Worm (Caenorhabditis elegans) whole organism, L1 larva: Measurements from ENCODE around the gene T09F3.4.
A peak's percentile ranks its signal among the peaks of the same experiment; 100 is the strongest.

Experiments
- C04F5.9 ChIP-seq: sonication (generic microtip); optimal IDR thresholded peaks from 2 replicates; lab custom pipeline; 2016; ENCODE audit warnings: missing genetic modification characterization, missing compliant biosample characterization
- C16A3.4 ChIP-seq: fragments of 150-350 bp; optimal IDR thresholded peaks from 2 replicates; lab custom pipeline; 2014; ENCODE audit warnings: missing biosample characterization, missing genetic modification characterization
- C34B4.2 ChIP-seq: sonication (generic microtip); optimal IDR thresholded peaks from 2 replicates; lab custom pipeline; 2017; ENCODE audit warnings: mild to moderate bottlenecking, missing genetic modification characterization, missing compliant biosample characterization
- Y116A8C.19 ChIP-seq: sonication (generic microtip); optimal IDR thresholded peaks from 2 replicates; lab custom pipeline; 2016; ENCODE audit warnings: missing compliant biosample characterization, missing genetic modification characterization, borderline replicate concordance
- aha-1 ChIP-seq: fragments of 150-350 bp; optimal IDR thresholded peaks from 2 replicates; lab custom pipeline; 2014; ENCODE audit warnings: missing biosample characterization, missing genetic modification characterization
- aly-2 ChIP-seq: fragments of 150-350 bp; optimal IDR thresholded peaks from 2 replicates; lab custom pipeline; 2014; ENCODE audit warnings: missing biosample characterization, missing genetic modification characterization
- blmp-1 ChIP-seq: fragments of 150-350 bp; optimal IDR thresholded peaks from 2 replicates; lab custom pipeline; 2014; ENCODE audit warnings: missing biosample characterization, missing genetic modification characterization
- ceh-63 ChIP-seq: fragments of 200-800 bp; sonication (Bioruptor generic); optimal IDR thresholded peaks from 2 replicates; lab custom pipeline; 2018; ENCODE audit warnings: mild to moderate bottlenecking, missing genetic modification characterization, missing compliant biosample characterization
- ceh-8 ChIP-seq: fragments of 200-800 bp; sonication (Bioruptor generic); optimal IDR thresholded peaks from 2 replicates; lab custom pipeline; 2018; ENCODE audit warnings: mild to moderate bottlenecking, missing genetic modification characterization, moderate library complexity, missing compliant biosample characterization
- ceh-90 ChIP-seq: sonication (generic microtip); optimal IDR thresholded peaks from 2 replicates; lab custom pipeline; 2016; ENCODE audit warnings: missing genetic modification characterization, missing compliant biosample characterization
- ces-1 ChIP-seq: fragments of 150-350 bp; optimal IDR thresholded peaks from 2 replicates; lab custom pipeline; 2014; ENCODE audit warnings: missing biosample characterization, missing genetic modification reagents, missing genetic modification characterization
- dsc-1 ChIP-seq: sonication (generic microtip); optimal IDR thresholded peaks from 2 replicates; lab custom pipeline; 2016; ENCODE audit warnings: mild to moderate bottlenecking, missing genetic modification characterization, missing compliant biosample characterization
- efl-1 ChIP-seq, 4 experiments: fragments of 150-350 bp; optimal IDR thresholded peaks in 3 of 4; peaks in 1 of 4; 1 replicate in 1 of 4; 2 replicates in 3 of 4; lab custom pipeline; 2014; ENCODE audit warnings: missing biosample characterization in 2 of 4, missing genetic modification characterization in 2 of 4, missing genetic modification reagents in 2 of 4
- egl-27 ChIP-seq, 2 experiments: fragments of 150-350 bp in 1 of 2; sonication (generic microtip); optimal IDR thresholded peaks; 3 replicates each; lab custom pipeline; 2017 to 2018; ENCODE audit warnings: missing biosample characterization in 2 of 2, missing genetic modification characterization in 2 of 2, missing genetic modification reagents in 2 of 2
- elt-2 ChIP-seq: sonication (generic microtip); optimal IDR thresholded peaks from 2 replicates; lab custom pipeline; 2016; ENCODE audit warnings: missing genetic modification characterization, mild to moderate bottlenecking, inconsistent platforms, missing compliant biosample characterization, missing genetic modification reagents
- elt-3 ChIP-seq, 6 experiments: fragments of 150-350 bp in 1 of 6; sonication (generic microtip); optimal IDR thresholded peaks; 2 replicates each; lab custom pipeline; 2017 to 2018; ENCODE audit warnings: missing biosample characterization in 6 of 6, missing genetic modification characterization in 6 of 6, inconsistent platforms in 1 of 6
- fkh-10 ChIP-seq: sonication (generic microtip); optimal IDR thresholded peaks from 2 replicates; lab custom pipeline; 2017; ENCODE audit warnings: missing biosample characterization, missing genetic modification reagents, missing genetic modification characterization
- fkh-4 ChIP-seq: sonication (generic microtip); optimal IDR thresholded peaks from 2 replicates; lab custom pipeline; 2016; ENCODE audit warnings: missing compliant biosample characterization, missing genetic modification characterization, borderline replicate concordance
- hlh-4 ChIP-seq: sonication (generic microtip); optimal IDR thresholded peaks from 2 replicates; lab custom pipeline; 2016; ENCODE audit warnings: mild to moderate bottlenecking, missing genetic modification characterization, missing compliant biosample characterization
- isw-1 ChIP-seq: fragments of 200-800 bp; sonication (Bioruptor generic); IDR thresholded peaks from 2 replicates; pipeline ENCODE4 v1.3.6; 2022; ENCODE audit warnings: missing genetic modification characterization, missing compliant biosample characterization
- lin-14 ChIP-seq: fragments of 200-800 bp; sonication (Bioruptor generic); optimal IDR thresholded peaks from 2 replicates; lab custom pipeline; 2018; ENCODE audit warnings: mild to moderate bottlenecking, missing genetic modification characterization, moderate library complexity, missing compliant biosample characterization
- lin-35 ChIP-seq, 2 experiments: fragments of 150-350 bp; optimal IDR thresholded peaks; 2 replicates each; lab custom pipeline; 2014; ENCODE audit warnings: missing biosample characterization in 2 of 2, missing genetic modification characterization in 2 of 2, missing genetic modification reagents in 2 of 2
- lin-39 ChIP-seq: fragments of 150-350 bp; optimal IDR thresholded peaks from 2 replicates; lab custom pipeline; 2014; ENCODE audit warnings: missing biosample characterization, missing genetic modification reagents, missing genetic modification characterization
- lsy-2 ChIP-seq, 2 experiments: fragments of 150-350 bp; optimal IDR thresholded peaks; 2 replicates each; lab custom pipeline; 2014; ENCODE audit warnings: missing biosample characterization in 2 of 2, missing genetic modification characterization in 2 of 2
- mef-2 ChIP-seq: fragments of 150-350 bp; optimal IDR thresholded peaks from 2 replicates; lab custom pipeline; 2014; ENCODE audit warnings: missing biosample characterization, missing genetic modification characterization
- nhr-12 ChIP-seq: sonication (generic microtip); optimal IDR thresholded peaks from 2 replicates; lab custom pipeline; 2017; ENCODE audit warnings: missing biosample characterization, missing genetic modification characterization
- nhr-20 ChIP-seq: sonication (generic microtip); optimal IDR thresholded peaks from 2 replicates; lab custom pipeline; 2016; ENCODE audit warnings: mild to moderate bottlenecking, missing genetic modification characterization, missing compliant biosample characterization
- nhr-237 ChIP-seq: fragments of 150-350 bp; optimal IDR thresholded peaks from 2 replicates; lab custom pipeline; 2014; ENCODE audit warnings: missing biosample characterization, missing genetic modification characterization
- nhr-28 ChIP-seq: fragments of 150-350 bp; optimal IDR thresholded peaks from 2 replicates; lab custom pipeline; 2014; ENCODE audit warnings: missing biosample characterization, missing genetic modification characterization
- nhr-47 ChIP-seq: sonication (generic microtip); optimal IDR thresholded peaks from 2 replicates; lab custom pipeline; 2016; ENCODE audit warnings: mild to moderate bottlenecking, missing genetic modification characterization, moderate library complexity, missing compliant biosample characterization
- nhr-71 ChIP-seq: sonication (generic microtip); optimal IDR thresholded peaks from 2 replicates; lab custom pipeline; 2016; ENCODE audit warnings: mild to moderate bottlenecking, missing genetic modification characterization, moderate library complexity, missing compliant biosample characterization
- nhr-84 ChIP-seq: sonication (generic microtip); optimal IDR thresholded peaks from 2 replicates; lab custom pipeline; 2017; ENCODE audit warnings: missing biosample characterization, missing genetic modification characterization
- nhr-90 ChIP-seq: sonication (generic microtip); optimal IDR thresholded peaks from 2 replicates; lab custom pipeline; 2016; ENCODE audit warnings: mild to moderate bottlenecking, missing genetic modification characterization, missing compliant biosample characterization; ENCODE audit not compliant: poor library complexity
- pag-3 ChIP-seq: sonication (generic microtip); optimal IDR thresholded peaks from 2 replicates; lab custom pipeline; 2017; ENCODE audit warnings: missing genetic modification characterization, mild to moderate bottlenecking, missing compliant biosample characterization, antibody characterized with exemption, borderline replicate concordance; ENCODE audit not compliant: insufficient read depth
- pax-3 ChIP-seq: fragments of 200-800 bp; sonication (Bioruptor generic); optimal IDR thresholded peaks from 2 replicates; lab custom pipeline; 2018; ENCODE audit warnings: mild to moderate bottlenecking, missing genetic modification characterization, moderate library complexity, missing compliant biosample characterization
- pqm-1 ChIP-seq: sonication (generic microtip); optimal IDR thresholded peaks from 3 replicates; lab custom pipeline; 2017; ENCODE audit warnings: missing biosample characterization, missing genetic modification characterization
- rnt-1 ChIP-seq: sonication (generic microtip); optimal IDR thresholded peaks from 2 replicates; lab custom pipeline; 2016; ENCODE audit warnings: mild to moderate bottlenecking, missing genetic modification characterization, moderate library complexity, missing compliant biosample characterization
- skn-1 ChIP-seq: fragments of 150-350 bp; optimal IDR thresholded peaks from 2 replicates; lab custom pipeline; 2014; ENCODE audit warnings: missing biosample characterization, missing genetic modification characterization
- snpc-4 ChIP-seq: fragments of 150-350 bp; optimal IDR thresholded peaks from 2 replicates; lab custom pipeline; 2014; ENCODE audit warnings: missing biosample characterization, missing genetic modification characterization
- snu-23 ChIP-seq: sonication (generic microtip); optimal IDR thresholded peaks from 2 replicates; lab custom pipeline; 2016; ENCODE audit warnings: missing genetic modification characterization, missing compliant biosample characterization
- sox-4 ChIP-seq: sonication (generic microtip); optimal IDR thresholded peaks from 2 replicates; lab custom pipeline; 2016; ENCODE audit warnings: missing genetic modification characterization, missing compliant biosample characterization
- sptf-1 ChIP-seq: fragments of 150-350 bp; optimal IDR thresholded peaks from 2 replicates; lab custom pipeline; 2014; ENCODE audit warnings: missing biosample characterization, missing genetic modification characterization
- sup-37 ChIP-seq: fragments of 200-800 bp; sonication (Bioruptor generic); optimal IDR thresholded peaks from 2 replicates; lab custom pipeline; 2018; ENCODE audit warnings: mild to moderate bottlenecking, missing genetic modification characterization, missing compliant biosample characterization
- swsn-7 ChIP-seq: sonication (generic microtip); optimal IDR thresholded peaks from 2 replicates; lab custom pipeline; 2016; ENCODE audit warnings: missing genetic modification characterization, missing compliant biosample characterization
- tlp-1 ChIP-seq: fragments of 150-350 bp; optimal IDR thresholded peaks from 2 replicates; lab custom pipeline; 2014; ENCODE audit warnings: missing biosample characterization, missing genetic modification characterization
- unc-130 ChIP-seq: fragments of 150-350 bp; optimal IDR thresholded peaks from 2 replicates; lab custom pipeline; 2017; ENCODE audit warnings: missing biosample characterization, missing genetic modification characterization, inconsistent platforms
- unc-30 ChIP-seq: sonication (generic microtip); optimal IDR thresholded peaks from 2 replicates; lab custom pipeline; 2017; ENCODE audit warnings: missing biosample characterization, missing genetic modification characterization
- unc-62 ChIP-seq: fragments of 150-350 bp; optimal IDR thresholded peaks from 2 replicates; lab custom pipeline; 2014; ENCODE audit warnings: missing biosample characterization, missing genetic modification reagents, missing genetic modification characterization
- unc-86 ChIP-seq: sonication (generic microtip); optimal IDR thresholded peaks from 2 replicates; lab custom pipeline; 2016; ENCODE audit warnings: missing genetic modification characterization, missing compliant biosample characterization
- unc-98 ChIP-seq: fragments of 200-800 bp; sonication (Bioruptor generic); IDR thresholded peaks from 2 replicates; pipeline ENCODE4 v1.3.6; 2022; ENCODE audit warnings: missing genetic modification characterization, missing compliant biosample characterization
- vab-15 ChIP-seq: sonication (generic microtip); optimal IDR thresholded peaks from 2 replicates; lab custom pipeline; 2017; ENCODE audit warnings: missing genotype, mild to moderate bottlenecking, missing genetic modification characterization, missing compliant biosample characterization
- zip-4 ChIP-seq: fragments of 200-800 bp; sonication (Bioruptor generic); optimal IDR thresholded peaks from 2 replicates; lab custom pipeline; 2018; ENCODE audit warnings: mild to moderate bottlenecking, missing genetic modification characterization, moderate library complexity, missing compliant biosample characterization

T09F3.4 gene

ce11 chrII:10384680-10385383, 10.7 kb upstream of the T09F3.4 start, which contains the start of gene ztf-27:
Gene ztf-27 (plus strand): TSS chrII:10385333.
- no peak for TF ChIP-seq Y116A8C.19 (tag; lab: Kevin White, UChicago)
- TF ChIP-seq mef-2 (tag; lab: Kevin White, UChicago) = no peak
- no peak for TF ChIP-seq hlh-4
- no peak for TF ChIP-seq C34B4.2 (tag; lab: Kevin White, UChicago)
- peak; percentile 64 for TF ChIP-seq nhr-20
- TF ChIP-seq dsc-1 (tag; lab: Kevin White, UChicago) = no peak
- TF ChIP-seq unc-86 (tag; lab: Kevin White, UChicago) = no peak
- TF ChIP-seq zip-4 (GFP tag; lab: Kevin White, UChicago) = no peak
- TF ChIP-seq nhr-71 (tag; lab: Kevin White, UChicago) = peak; percentile 62
- no peak for TF ChIP-seq sptf-1 (tag; lab: Kevin White, UChicago)
- TF ChIP-seq fkh-10 (GFP tag; lab: Kevin White, UChicago) = no peak
- TF ChIP-seq swsn-7 (tag; lab: Kevin White, UChicago) = peak; percentile 14
- peak; percentile 53 for TF ChIP-seq snu-23 (GFP tag; lab: Kevin White, UChicago)
- TF ChIP-seq skn-1 (tag; lab: Kevin White, UChicago) = peak; percentile 30
- no peak for TF ChIP-seq nhr-237 (tag; lab: Kevin White, UChicago)
- peak; percentile 82 for TF ChIP-seq blmp-1 (tag; lab: Kevin White, UChicago)
- no peak for TF ChIP-seq nhr-28 (tag; lab: Kevin White, UChicago)
- peak; percentile 18 to 22 for TF ChIP-seq efl-1 (optimal IDR thresholded peaks at IDR 0.05; lab: Kevin White, UChicago)
- peak in 1 of 2 experiments; percentile 92 for TF ChIP-seq efl-1 (GFP tag; optimal IDR thresholded peaks at IDR 0.05 in 1 of 2; lab: Kevin White, UChicago)
- TF ChIP-seq pax-3 (tag; lab: Kevin White, UChicago) = no peak
- peak; percentile 38 for TF ChIP-seq nhr-90
- TF ChIP-seq pqm-1 = no peak
- no peak for TF ChIP-seq isw-1 (GFP tag; lab: Robert Waterston, UW)
- no peak for TF ChIP-seq unc-130 (tag; lab: Kevin White, UChicago)
- no peak for TF ChIP-seq sup-37 (GFP tag; lab: Kevin White, UChicago)
- TF ChIP-seq lsy-2 (tag; optimal IDR thresholded peaks at IDR 0.05; lab: Kevin White, UChicago) = peak in 1 of 2 experiments; percentile 54
- TF ChIP-seq C04F5.9 (tag; lab: Kevin White, UChicago) = no peak
- no peak for TF ChIP-seq aly-2 (tag; lab: Kevin White, UChicago)
- no peak for TF ChIP-seq tlp-1
- no peak for TF ChIP-seq ces-1 (GFP tag; lab: Kevin White, UChicago)
- TF ChIP-seq egl-27 (tag; optimal IDR thresholded peaks at IDR 0.05; lab: Kevin White, UChicago) = no peak
- TF ChIP-seq elt-2 = no peak
- TF ChIP-seq snpc-4 (tag; lab: Kevin White, UChicago) = no peak
- no peak for TF ChIP-seq C16A3.4 (tag; lab: Kevin White, UChicago)
- no peak for TF ChIP-seq nhr-84 (tag; lab: Kevin White, UChicago)
- TF ChIP-seq lin-39 (tag; lab: Kevin White, UChicago) = no peak
- TF ChIP-seq elt-3 (tag; optimal IDR thresholded peaks at IDR 0.05; lab: Kevin White, UChicago) = peak in 2 of 6 experiments; percentile 38 to 42
- TF ChIP-seq unc-30 (tag; lab: Kevin White, UChicago) = no peak
- TF ChIP-seq nhr-12 (tag; lab: Kevin White, UChicago) = no peak
- TF ChIP-seq pag-3 (tag; lab: Kevin White, UChicago) = no peak
- TF ChIP-seq unc-98 (GFP tag; lab: Robert Waterston, UW) = no peak
- no peak for TF ChIP-seq ceh-8 (GFP tag; lab: Kevin White, UChicago)
- no peak for TF ChIP-seq unc-62 (GFP tag; lab: Kevin White, UChicago)
- TF ChIP-seq nhr-47 = peak; percentile 48
- TF ChIP-seq aha-1 (tag; lab: Kevin White, UChicago) = no peak
- TF ChIP-seq vab-15 (tag; lab: Kevin White, UChicago) = no peak
- TF ChIP-seq ceh-90 (tag; lab: Kevin White, UChicago) = no peak
- no peak for TF ChIP-seq fkh-4
- peak in 1 of 2 experiments; percentile 50 for TF ChIP-seq lin-35 (GFP tag; optimal IDR thresholded peaks at IDR 0.05; lab: Kevin White, UChicago)
- no peak for TF ChIP-seq sox-4 (tag; lab: Kevin White, UChicago)
- TF ChIP-seq rnt-1 (tag; lab: Kevin White, UChicago) = peak; percentile 51
- no peak for TF ChIP-seq ceh-63 (GFP tag; lab: Kevin White, UChicago)
- peak; percentile 69 for TF ChIP-seq lin-14 (GFP tag; lab: Kevin White, UChicago)
